Fruit fly (Drosophila melanogaster) whole organism, embryonic: ENCODE results near the gene kz.

Source experiments
- CG10431 ChIP-seq: fragments of 200-800 bp; sonication (Bioruptor generic); optimal IDR thresholded peaks from 3 replicates; lab custom pipeline; 2018; ENCODE audit warnings: missing biosample characterization, mild to moderate bottlenecking, missing genetic modification characterization
- CG11085 ChIP-seq: fragments of 200-800 bp; sonication (Bioruptor generic); IDR thresholded peaks from 2 replicates; pipeline ENCODE4 v1.3.6; 2022; ENCODE audit warnings: missing biosample characterization, missing genetic modification characterization
- CG11456 ChIP-seq: fragments of 200-800 bp; sonication (Bioruptor generic); IDR thresholded peaks from 3 replicates; pipeline ENCODE4 v1.3.6; 2022; ENCODE audit warnings: missing biosample characterization, missing genetic modification characterization
- CG11560 ChIP-seq: fragments of 200-800 bp; sonication (Bioruptor generic); IDR thresholded peaks from 3 replicates; pipeline ENCODE4 v1.3.6; 2022; ENCODE audit warnings: missing biosample characterization, missing genetic modification characterization
- CG11723 ChIP-seq: fragments of 200-800 bp; sonication (Bioruptor generic); optimal IDR thresholded peaks from 2 replicates; lab custom pipeline; 2017; ENCODE audit warnings: missing biosample characterization, mild to moderate bottlenecking, missing genetic modification characterization
- CG15479 ChIP-seq: fragments of 200-800 bp; sonication (Bioruptor generic); optimal IDR thresholded peaks from 3 replicates; lab custom pipeline; 2019; ENCODE audit warnings: missing biosample characterization, mild to moderate bottlenecking, missing genetic modification characterization, moderate library complexity
- CG1603 ChIP-seq: fragments of 200-800 bp; sonication (Bioruptor generic); optimal IDR thresholded peaks from 2 replicates; lab custom pipeline; 2019; ENCODE audit warnings: missing biosample characterization, mild to moderate bottlenecking, missing genetic modification characterization, moderate library complexity
- CG16779 ChIP-seq: fragments of 200-800 bp; sonication (Bioruptor generic); IDR thresholded peaks from 2 replicates; pipeline ENCODE4 v1.3.6; 2022; ENCODE audit warnings: missing biosample characterization, missing genetic modification characterization
- CG16813 ChIP-seq: fragments of 200-800 bp; sonication (Bioruptor generic); IDR thresholded peaks from 3 replicates; pipeline ENCODE4 v1.3.6; 2022; ENCODE audit warnings: missing biosample characterization, missing genetic modification characterization; ENCODE audit not compliant: partially characterized antibody
- CG16815 ChIP-seq: fragments of 200-800 bp; sonication (Bioruptor generic); optimal IDR thresholded peaks from 3 replicates; lab custom pipeline; 2017; ENCODE audit warnings: missing biosample characterization, mild to moderate bottlenecking, missing genetic modification characterization
- CG17328 ChIP-seq: fragments of 200-800 bp; sonication (Bioruptor generic); IDR thresholded peaks from 2 replicates; pipeline ENCODE4 v1.3.6; 2022; ENCODE audit warnings: missing biosample characterization, missing genetic modification characterization
- CG18619 ChIP-seq: fragments of 200-800 bp; sonication (Bioruptor generic); optimal IDR thresholded peaks from 3 replicates; lab custom pipeline; 2017; ENCODE audit warnings: missing biosample characterization, mild to moderate bottlenecking, missing genetic modification characterization
- CG18764 ChIP-seq: fragments of 200-800 bp; sonication (Bioruptor generic); optimal IDR thresholded peaks from 3 replicates; lab custom pipeline; 2016; ENCODE audit warnings: missing biosample characterization, missing genetic modification characterization
- CG30403 ChIP-seq: fragments of 200-800 bp; sonication (Bioruptor generic); optimal IDR thresholded peaks from 3 replicates; lab custom pipeline; 2016; ENCODE audit warnings: missing biosample characterization, missing genetic modification characterization
- CG30431 ChIP-seq: fragments of 200-800 bp; sonication (Bioruptor generic); optimal IDR thresholded peaks from 2 replicates; lab custom pipeline; 2017; ENCODE audit warnings: missing biosample characterization, missing genetic modification characterization
- CG4404 ChIP-seq: fragments of 200-800 bp; sonication (Bioruptor generic); IDR thresholded peaks from 2 replicates; pipeline ENCODE4 v1.3.6; 2022; ENCODE audit warnings: missing biosample characterization, missing genetic modification characterization
- CG4854 ChIP-seq: fragments of 200-800 bp; sonication (Bioruptor generic); optimal IDR thresholded peaks from 2 replicates; lab custom pipeline; 2016; ENCODE audit warnings: missing biosample characterization, missing genetic modification characterization, inconsistent platforms
- CG6689 ChIP-seq: fragments of 200-800 bp; sonication (Bioruptor generic); IDR thresholded peaks from 2 replicates; pipeline ENCODE4 v1.3.6; 2022; ENCODE audit warnings: missing biosample characterization, missing genetic modification characterization
- Chrac-16 ChIP-seq: fragments of 200-800 bp; sonication (Bioruptor generic); optimal IDR thresholded peaks from 3 replicates; lab custom pipeline; 2016; ENCODE audit warnings: missing biosample characterization, missing genetic modification characterization
- Dp ChIP-seq: fragments of 200-800 bp; sonication (Bioruptor generic); optimal IDR thresholded peaks from 2 replicates; lab custom pipeline; 2018; ENCODE audit warnings: missing biosample characterization, mild to moderate bottlenecking, missing genetic modification characterization, moderate library complexity
- Eip74EF ChIP-seq, 2 experiments: fragments of 200-800 bp in 1 of 2; fragments of >200 bp in 1 of 2; sonication (Bioruptor generic) in 1 of 2; optimal IDR thresholded peaks; 2 replicates each; lab custom pipeline; 2017 to 2019; ENCODE audit warnings: missing biosample characterization in 2 of 2, missing genetic modification characterization in 2 of 2, mild to moderate bottlenecking in 1 of 2, moderate library complexity in 1 of 2
- MBD-R2 ChIP-seq: fragments of 200-800 bp; sonication (Bioruptor generic); IDR thresholded peaks from 2 replicates; pipeline ENCODE4 v1.3.6; 2022; ENCODE audit warnings: missing biosample characterization, missing genetic modification characterization
- MTF-1 ChIP-seq: fragments of 200-800 bp; sonication (Bioruptor generic); optimal IDR thresholded peaks from 2 replicates; lab custom pipeline; 2018; ENCODE audit warnings: missing biosample characterization, mild to moderate bottlenecking, missing genetic modification characterization, borderline replicate concordance
- Mes4 ChIP-seq: fragments of 200-800 bp; sonication (Bioruptor generic); optimal IDR thresholded peaks from 2 replicates; lab custom pipeline; 2016; ENCODE audit warnings: missing biosample characterization, missing genetic modification characterization
- Mrtf ChIP-seq: fragments of 200-800 bp; sonication (Bioruptor generic); IDR thresholded peaks from 3 replicates; pipeline ENCODE4 v1.3.6; 2022; ENCODE audit warnings: missing biosample characterization, missing genetic modification characterization
- NC2α ChIP-seq: fragments of 200-800 bp; sonication (Bioruptor generic); optimal IDR thresholded peaks from 2 replicates; lab custom pipeline; 2016; ENCODE audit warnings: missing biosample characterization, missing genetic modification characterization
- NC2β ChIP-seq: fragments of 200-800 bp; sonication (Bioruptor generic); optimal IDR thresholded peaks from 2 replicates; lab custom pipeline; 2016; ENCODE audit warnings: missing biosample characterization, missing genetic modification characterization
- NFAT ChIP-seq: fragments of 200-800 bp; sonication (Bioruptor generic); IDR thresholded peaks from 2 replicates; pipeline ENCODE4 v1.3.6; 2022; ENCODE audit warnings: missing biosample characterization, missing genetic modification characterization
- Oaz ChIP-seq: fragments of 200-800 bp; sonication (Bioruptor generic); IDR thresholded peaks from 2 replicates; pipeline ENCODE4 v1.3.6; 2022; ENCODE audit warnings: missing biosample characterization, missing genetic modification characterization
- Sin3A ChIP-seq: fragments of >200 bp; optimal IDR thresholded peaks from 2 replicates; lab custom pipeline; 2018
- Usf ChIP-seq: fragments of 200-800 bp; sonication (Bioruptor generic); optimal IDR thresholded peaks from 2 replicates; lab custom pipeline; 2017; ENCODE audit warnings: missing genotype, missing biosample characterization, missing genetic modification characterization
- Xbp1 ChIP-seq: fragments of 200-800 bp; sonication (Bioruptor generic); optimal IDR thresholded peaks from 3 replicates; lab custom pipeline; 2016; ENCODE audit warnings: missing biosample characterization, mild to moderate bottlenecking, missing genetic modification characterization
- amos ChIP-seq: fragments of 200-800 bp; sonication (Bioruptor generic); IDR thresholded peaks from 2 replicates; pipeline ENCODE4 v1.3.6; 2022; ENCODE audit warnings: missing biosample characterization, missing genetic modification characterization; ENCODE audit not compliant: partially characterized antibody
- chm ChIP-seq: fragments of 200-800 bp; sonication (Bioruptor generic); IDR thresholded peaks from 2 replicates; pipeline ENCODE4 v1.3.6; 2022; ENCODE audit warnings: missing biosample characterization, missing genetic modification characterization
- da ChIP-seq: fragments of 200-800 bp; sonication (Bioruptor generic); optimal IDR thresholded peaks from 2 replicates; lab custom pipeline; 2016; ENCODE audit warnings: missing biosample characterization, missing genetic modification characterization
- dpn ChIP-seq, 2 experiments: fragments of 200-800 bp; sonication (Bioruptor generic); optimal IDR thresholded peaks; 3 replicates each; lab custom pipeline; 2016; ENCODE audit warnings: missing biosample characterization in 2 of 2, missing genetic modification characterization in 2 of 2
- ewg ChIP-seq: fragments of 200-800 bp; sonication (Bioruptor generic); optimal IDR thresholded peaks from 3 replicates; lab custom pipeline; 2017; ENCODE audit warnings: mild to moderate bottlenecking, missing biosample characterization, missing genetic modification reagents, missing genetic modification characterization
- fd64A ChIP-seq: fragments of 200-800 bp; sonication (Bioruptor generic); optimal IDR thresholded peaks from 3 replicates; lab custom pipeline; 2018; ENCODE audit warnings: missing biosample characterization, mild to moderate bottlenecking, missing genetic modification characterization
- jing ChIP-seq: fragments of 200-800 bp; sonication (Bioruptor generic); optimal IDR thresholded peaks from 2 replicates; lab custom pipeline; 2018; ENCODE audit warnings: missing biosample characterization, mild to moderate bottlenecking, missing genetic modification characterization
- nerfin-1 ChIP-seq: fragments of 200-800 bp; sonication (Bioruptor generic); optimal IDR thresholded peaks from 3 replicates; lab custom pipeline; 2019; ENCODE audit warnings: missing biosample characterization, mild to moderate bottlenecking, missing genetic modification characterization, moderate library complexity
- oc ChIP-seq: fragments of 200-800 bp; sonication (Bioruptor generic); optimal IDR thresholded peaks from 2 replicates; lab custom pipeline; 2018; ENCODE audit warnings: missing biosample characterization, mild to moderate bottlenecking, missing genetic modification characterization, moderate library complexity
- org-1 ChIP-seq: fragments of 200-800 bp; sonication (Bioruptor generic); optimal IDR thresholded peaks from 2 replicates; lab custom pipeline; 2017; ENCODE audit warnings: missing biosample characterization, missing genetic modification characterization
- sens-2 ChIP-seq: fragments of 200-800 bp; sonication (Bioruptor generic); IDR thresholded peaks from 2 replicates; pipeline ENCODE4 v1.3.6; 2022; ENCODE audit warnings: missing biosample characterization, missing genetic modification characterization
- seq ChIP-seq: fragments of 200-800 bp; sonication (Bioruptor generic); IDR thresholded peaks from 2 replicates; pipeline ENCODE4 v1.3.6; 2022; ENCODE audit warnings: missing biosample characterization, missing genetic modification characterization
- sima ChIP-seq: fragments of 200-800 bp; sonication (Bioruptor generic); optimal IDR thresholded peaks from 2 replicates; lab custom pipeline; 2016; ENCODE audit warnings: missing biosample characterization, missing genetic modification characterization
- tgo ChIP-seq: fragments of 200-800 bp; sonication (Bioruptor generic); IDR thresholded peaks from 3 replicates; pipeline ENCODE4 v1.3.6; 2022; ENCODE audit warnings: missing biosample characterization, missing genetic modification characterization
- toy ChIP-seq: fragments of 200-800 bp; sonication (Bioruptor generic); IDR thresholded peaks from 2 replicates; pipeline ENCODE4 v1.3.6; 2022; ENCODE audit warnings: missing biosample characterization, missing genetic modification characterization
- ttk ChIP-seq: fragments of 200-800 bp; sonication (Bioruptor generic); IDR thresholded peaks from 2 replicates; pipeline ENCODE4 v2.1.2; 2022; ENCODE audit warnings: missing biosample characterization, missing genetic modification characterization
- z ChIP-seq: fragments of 200-800 bp; sonication (Bioruptor generic); IDR thresholded peaks from 3 replicates; pipeline ENCODE4 v1.3.6; 2022; ENCODE audit warnings: missing biosample characterization, missing genetic modification characterization
- zfh2 ChIP-seq: fragments of 200-800 bp; sonication (Bioruptor generic); optimal IDR thresholded peaks from 2 replicates; lab custom pipeline; 2016; ENCODE audit warnings: missing biosample characterization, missing genetic modification characterization

Gene kz

dm6 chrX:2222181-2222790 lies 19.5 kb downstream of the kz start, which contains the start of gene Vinc (continued):
- TF ChIP-seq dpn (GFP tag; optimal IDR thresholded peaks at IDR 0.05; lab: Kevin White, UChicago) (peak; percentile 79 to 89), nerfin-1 (tag; lab: Kevin White, UChicago) (peak; percentile 86), CG4404 (peak; percentile 70), Mes4 (GFP tag; lab: Kevin White, UChicago) (peak; percentile 41), MBD-R2 (GFP tag; lab: Robert Waterston, UW) (peak; percentile 64; the same call in 1 of the 2 replicates), CG11085 (GFP tag; lab: Robert Waterston, UW) (peak; percentile 60; the same call in 1 of the 2 replicates), CG4854 (peak; percentile 73), z (GFP tag; lab: Robert Waterston, UW) (no peak), NFAT (GFP tag; lab: Robert Waterston, UW) (peak; percentile 80), da (GFP tag; lab: Kevin White, UChicago) (no peak), Usf (GFP tag; lab: Kevin White, UChicago) (peak; percentile 36), Oaz (GFP tag; lab: Robert Waterston, UW) (peak; percentile 51; the same call in 1 of the 2 replicates), CG6689 (GFP tag; lab: Robert Waterston, UW) (peak; percentile 92), CG17328 (GFP tag; lab: Robert Waterston, UW) (peak; percentile 62), NC2α (GFP tag; lab: Kevin White, UChicago) (peak; percentile 29), org-1 (GFP tag; lab: Kevin White, UChicago) (peak; percentile 53), fd64A (GFP tag; lab: Kevin White, UChicago) (peak; percentile 69), toy (GFP tag; lab: Robert Waterston, UW) (no peak; the same call in 1 of the 2 replicates), CG11723 (GFP tag; lab: Kevin White, UChicago) (peak; percentile 55), sima (GFP tag; lab: Kevin White, UChicago) (peak; percentile 3), Mrtf (GFP tag; lab: Robert Waterston, UW) (peak; percentile 77; the same call in 2 of the 3 replicates), CG30431 (peak; percentile 74), CG11456 (GFP tag; lab: Robert Waterston, UW) (peak; percentile 87), seq (peak; percentile 66; the same call in 1 of the 2 replicates), CG18619 (GFP tag; lab: Kevin White, UChicago) (peak; percentile 83), Xbp1 (GFP tag; lab: Kevin White, UChicago) (peak; percentile 71), MTF-1 (GFP tag; lab: Kevin White, UChicago) (peak; percentile 48), CG30403 (GFP tag; lab: Kevin White, UChicago) (peak; percentile 84), Dp (peak; percentile 82), jing (GFP tag; lab: Kevin White, UChicago) (no peak), amos (GFP tag; lab: Robert Waterston, UW) (peak; percentile 55; the same call in 1 of the 2 replicates), CG1603 (tag; lab: Kevin White, UChicago) (no peak), Chrac-16 (GFP tag; lab: Kevin White, UChicago) (peak; percentile 52), tgo (GFP tag; lab: Robert Waterston, UW) (peak; percentile 88), CG18764 (peak; percentile 78), CG11560 (peak; percentile 64; the same call in 2 of the 3 replicates), CG16813 (GFP tag; lab: Robert Waterston, UW) (peak; percentile 49; the same call in 2 of the 3 replicates), CG16815 (GFP tag; lab: Kevin White, UChicago) (peak; percentile 65), ewg (GFP tag; lab: Kevin White, UChicago) (peak; percentile 63), Eip74EF (GFP tag; optimal IDR thresholded peaks at IDR 0.05; lab: Kevin White, UChicago) (peak in 1 of 2 experiments; percentile 89), CG16779 (GFP tag; lab: Robert Waterston, UW) (no peak), zfh2 (peak; percentile 55), oc (tag; lab: Kevin White, UChicago) (peak; percentile 16), sens-2 (GFP tag; lab: Robert Waterston, UW) (peak; percentile 64), CG15479 (no peak), CG10431 (GFP tag; lab: Kevin White, UChicago) (no peak), chm (GFP tag; lab: Robert Waterston, UW) (peak; percentile 52; the same call in 1 of the 2 replicates), Sin3A (no peak), NC2β (GFP tag; lab: Kevin White, UChicago) (peak; percentile 29), ttk (GFP tag; lab: Robert Waterston, UW) (peak; percentile 64)
